Worm (Caenorhabditis elegans): ENCODE results near the gene psd-1.

DNA sequence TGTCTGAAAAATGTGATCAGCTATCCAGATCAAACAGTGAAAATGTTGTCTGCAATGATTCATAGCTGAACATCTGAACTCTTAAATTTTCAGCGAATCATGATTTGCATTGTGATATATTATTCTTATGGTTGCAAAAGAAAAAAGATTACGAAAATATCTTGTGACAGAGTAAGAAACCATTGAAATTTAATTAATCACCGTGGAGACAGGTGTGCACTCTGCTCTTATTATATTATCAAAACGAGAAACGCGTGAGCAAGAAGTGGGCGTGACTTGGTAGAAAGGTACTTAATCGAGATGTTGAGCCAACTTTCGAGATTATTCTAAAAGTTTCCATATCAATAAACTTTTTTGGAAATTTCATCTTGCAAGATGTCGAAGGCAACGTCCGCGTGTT, 32.2 kb downstream of the psd-1 start, which contains the start of gene osm-10:
- TF ChIP-seq med-1 (GFP tag; optimal IDR thresholded peaks at IDR 0.05; ENCODE audit: insufficient read depth) (no peak), ztf-29 (GFP tag; IDR thresholded peaks at IDR 0.05) (no peak), ztf-23 (GFP tag; IDR thresholded peaks at IDR 0.05) (no peak), flt-1 (GFP tag; IDR thresholded peaks at IDR 0.05) (no peak), cog-1 (tag; optimal IDR thresholded peaks at IDR 0.05) (no peak), tab-1 (GFP tag; IDR thresholded peaks at IDR 0.05) (no peak), klf-2 (GFP tag; conservative IDR thresholded peaks at IDR 0.05) (no peak)
